Fruit fly (Drosophila melanogaster) whole organism, pupa: Measurements from ENCODE around the gene ast.

Experiments used
- CG12605 ChIP-seq: fragments of 200-800 bp; sonication (Bioruptor generic); IDR thresholded peaks from 2 replicates; pipeline ENCODE4 v1.3.6; 2022; ENCODE audit warnings: missing biosample characterization, missing genetic modification characterization
- CG13204 ChIP-seq: fragments of 200-800 bp; sonication (Bioruptor generic); optimal IDR thresholded peaks from 2 replicates; lab custom pipeline; 2018; ENCODE audit warnings: missing biosample characterization, mild to moderate bottlenecking, missing genetic modification characterization, moderate library complexity
- CG14655 ChIP-seq: fragments of 200-800 bp; sonication (Bioruptor generic); optimal IDR thresholded peaks from 3 replicates; lab custom pipeline; 2017; ENCODE audit warnings: mild to moderate bottlenecking, missing biosample characterization, missing genetic modification reagents, missing genetic modification characterization
- CG15710 ChIP-seq: fragments of 200-800 bp; sonication (Bioruptor generic); optimal IDR thresholded peaks from 2 replicates; lab custom pipeline; 2018; ENCODE audit warnings: missing biosample characterization, mild to moderate bottlenecking, missing genetic modification characterization, moderate library complexity
- CG17806 ChIP-seq: fragments of 200-800 bp; sonication (Bioruptor generic); optimal IDR thresholded peaks from 2 replicates; lab custom pipeline; 2018; ENCODE audit warnings: missing biosample characterization, mild to moderate bottlenecking, missing genetic modification characterization, moderate library complexity
- CG32121 ChIP-seq: fragments of 200-800 bp; sonication (Bioruptor generic); IDR thresholded peaks from 2 replicates; pipeline ENCODE4 v1.3.6; 2022; ENCODE audit warnings: missing biosample characterization, missing genetic modification characterization
- CG34367 ChIP-seq: fragments of 200-800 bp; sonication (Bioruptor generic); optimal IDR thresholded peaks from 2 replicates; lab custom pipeline; 2018; ENCODE audit warnings: missing biosample characterization, mild to moderate bottlenecking, missing genetic modification characterization
- CG4496 ChIP-seq: fragments of 200-800 bp; sonication (Bioruptor generic); IDR thresholded peaks from 3 replicates; pipeline ENCODE4 v1.3.6; 2022; ENCODE audit warnings: missing biosample characterization, missing genetic modification characterization
- CG8159 ChIP-seq: fragments of 200-800 bp; sonication (Bioruptor generic); optimal IDR thresholded peaks from 3 replicates; lab custom pipeline; 2018; ENCODE audit warnings: missing biosample characterization, mild to moderate bottlenecking, missing genetic modification characterization, moderate library complexity
- CG8301 ChIP-seq: fragments of 200-800 bp; sonication (Bioruptor generic); optimal IDR thresholded peaks from 2 replicates; lab custom pipeline; 2018; ENCODE audit warnings: missing biosample characterization, mild to moderate bottlenecking, missing genetic modification characterization
- CG9948 ChIP-seq: fragments of 200-800 bp; sonication (Bioruptor generic); optimal IDR thresholded peaks from 2 replicates; lab custom pipeline; 2018; ENCODE audit warnings: missing biosample characterization, mild to moderate bottlenecking, missing genetic modification characterization, moderate library complexity
- D1 ChIP-seq: fragments of 200-800 bp; sonication (Bioruptor generic); optimal IDR thresholded peaks from 2 replicates; lab custom pipeline; 2018; ENCODE audit warnings: missing biosample characterization, mild to moderate bottlenecking, missing genetic modification characterization, moderate library complexity
- EcR ChIP-seq: fragments of 200-800 bp; sonication (Bioruptor generic); optimal IDR thresholded peaks from 3 replicates; lab custom pipeline; 2019; ENCODE audit warnings: missing biosample characterization, missing genetic modification characterization, mild to moderate bottlenecking, moderate library complexity, missing genetic modification reagents
- Ets98B ChIP-seq: fragments of 200-800 bp; sonication (Bioruptor generic); IDR thresholded peaks from 2 replicates; pipeline ENCODE4 v1.3.6; 2022; ENCODE audit warnings: missing biosample characterization, missing genetic modification characterization
- Pif1A ChIP-seq: fragments of 200-800 bp; sonication (Bioruptor generic); optimal IDR thresholded peaks from 3 replicates; lab custom pipeline; 2016; ENCODE audit warnings: missing biosample characterization, missing genetic modification characterization
- Pif1B ChIP-seq: fragments of 200-800 bp; sonication (Bioruptor generic); optimal IDR thresholded peaks from 3 replicates; lab custom pipeline; 2016; ENCODE audit warnings: missing biosample characterization, missing genetic modification characterization
- Snoo ChIP-seq: fragments of 200-800 bp; sonication (Bioruptor generic); optimal IDR thresholded peaks from 3 replicates; lab custom pipeline; 2017; ENCODE audit warnings: missing biosample characterization, mild to moderate bottlenecking, missing genetic modification characterization, inconsistent platforms
- fd96Ca ChIP-seq: fragments of 200-800 bp; sonication (Bioruptor generic); IDR thresholded peaks from 3 replicates; pipeline ENCODE4 v1.3.6; 2022; ENCODE audit warnings: missing biosample characterization, missing genetic modification characterization
- gl ChIP-seq: fragments of 200-800 bp; sonication (Bioruptor generic); optimal IDR thresholded peaks from 2 replicates; lab custom pipeline; 2018; ENCODE audit warnings: missing biosample characterization, mild to moderate bottlenecking, missing genetic modification characterization
- rn ChIP-seq: fragments of 200-800 bp; sonication (Bioruptor generic); IDR thresholded peaks from 2 replicates; pipeline ENCODE4 v1.3.6; 2022; ENCODE audit warnings: missing biosample characterization, missing genetic modification characterization

ast gene

dm6 chr2L:1128932-1129887 lies 51.5 kb downstream of the ast start, which contains the start of the genes Pino and TBC1D23:
Gene Pino, minus strand, starts transcription at chr2L:1128953.
Gene TBC1D23, plus strand, starts transcription at chr2L:1129316.
- TF ChIP-seq CG13204 (GFP tag; lab: Kevin White, UChicago), result no peak
- TF ChIP-seq CG8159, result peak; percentile 72
- TF ChIP-seq Snoo, result peak; percentile 47
- peak; percentile 58 for TF ChIP-seq CG8301 (tag; lab: Kevin White, UChicago)
- no peak for TF ChIP-seq gl
- peak; percentile 66 for TF ChIP-seq CG32121
- TF ChIP-seq CG15710, result peak; percentile 69
- peak; percentile 59 for TF ChIP-seq CG17806 (tag; lab: Kevin White, UChicago)
- no peak for TF ChIP-seq EcR (GFP tag; lab: Kevin White, UChicago)
- TF ChIP-seq CG12605 (GFP tag; lab: Robert Waterston, UW), result 0 out of 2 replicates have a peak, but pooled peaks have one; percentile 18
- no peak for TF ChIP-seq Pif1A (GFP tag; lab: Kevin White, UChicago)
- peak; percentile 45; the same call in 1 of the 3 replicates for TF ChIP-seq fd96Ca (GFP tag; lab: Robert Waterston, UW)
- no peak for TF ChIP-seq D1
- TF ChIP-seq CG9948, result peak; percentile 68
- TF ChIP-seq Ets98B (GFP tag; lab: Robert Waterston, UW), result peak; percentile 59
- peak; percentile 69 for TF ChIP-seq CG14655 (GFP tag; lab: Kevin White, UChicago)
- peak; percentile 73 for TF ChIP-seq CG4496
- TF ChIP-seq rn (GFP tag; lab: Robert Waterston, UW), result 0 out of 2 replicates have a peak, but pooled peaks have one; percentile 18
- TF ChIP-seq CG34367, result peak; percentile 59
- TF ChIP-seq Pif1B (GFP tag; lab: Kevin White, UChicago), result peak; percentile 48
- TF ChIP-seq, all 21 proteins: peak for 15
